Fruit fly (Drosophila melanogaster) whole organism, prepupa: ENCODE data around the gene Daao2.

Source experiments
- CG7368 ChIP-seq: fragments of 200-800 bp; sonication (Bioruptor generic); optimal IDR thresholded peaks from 3 replicates; lab custom pipeline; 2016; ENCODE audit warnings: missing biosample characterization, missing genetic modification characterization
- spab ChIP-seq: fragments of 200-800 bp; sonication (Bioruptor generic); optimal IDR thresholded peaks from 2 replicates; lab custom pipeline; 2017; ENCODE audit warnings: missing biosample characterization, mild to moderate bottlenecking, missing genetic modification characterization, missing genetic modification reagents

- TF ChIP-seq spab (GFP tag; lab: Kevin White, UChicago) = no peak
- TF ChIP-seq CG7368 (GFP tag; lab: Kevin White, UChicago) = no peak
These were observed 49.3 kb downstream of the Daao2 start, which contains the start of gene Rca1 for dm6 chr2L:6851963-6852671.
